Fruit fly (Drosophila melanogaster): ENCODE measurements around the gene chas.

Gene chas

DNA sequence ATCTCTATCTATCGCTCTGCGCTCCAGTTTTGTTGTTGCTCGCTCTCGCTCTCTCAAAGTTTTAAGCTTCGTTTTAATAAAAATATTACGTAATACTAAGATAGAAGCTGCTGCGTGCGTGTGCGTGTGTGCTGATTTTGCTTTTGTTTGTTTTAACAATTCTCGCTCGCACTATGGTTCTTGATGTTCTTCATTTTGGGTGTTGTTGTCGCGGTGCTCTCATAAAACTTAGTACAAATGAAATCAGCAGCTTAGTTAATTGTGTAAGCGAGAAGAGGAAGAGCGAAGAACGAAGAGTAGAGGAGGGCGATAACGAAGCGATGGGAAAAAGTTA is 39.4 kb downstream of the chas start (continued):
- TF ChIP-seq jigr1 (GFP tag; IDR thresholded peaks at IDR 0.05) = no peak
- peak; percentile 51 for TF ChIP-seq Med (GFP tag)
- TF ChIP-seq HmgZ (tag; optimal IDR thresholded peaks at IDR 0.05) = peak; percentile 24
- no peak for TF ChIP-seq Fer3 (tag; optimal IDR thresholded peaks at IDR 0.05)
- TF ChIP-seq gro (GFP tag; optimal IDR thresholded peaks at IDR 0.05) = no peak

DNA sequence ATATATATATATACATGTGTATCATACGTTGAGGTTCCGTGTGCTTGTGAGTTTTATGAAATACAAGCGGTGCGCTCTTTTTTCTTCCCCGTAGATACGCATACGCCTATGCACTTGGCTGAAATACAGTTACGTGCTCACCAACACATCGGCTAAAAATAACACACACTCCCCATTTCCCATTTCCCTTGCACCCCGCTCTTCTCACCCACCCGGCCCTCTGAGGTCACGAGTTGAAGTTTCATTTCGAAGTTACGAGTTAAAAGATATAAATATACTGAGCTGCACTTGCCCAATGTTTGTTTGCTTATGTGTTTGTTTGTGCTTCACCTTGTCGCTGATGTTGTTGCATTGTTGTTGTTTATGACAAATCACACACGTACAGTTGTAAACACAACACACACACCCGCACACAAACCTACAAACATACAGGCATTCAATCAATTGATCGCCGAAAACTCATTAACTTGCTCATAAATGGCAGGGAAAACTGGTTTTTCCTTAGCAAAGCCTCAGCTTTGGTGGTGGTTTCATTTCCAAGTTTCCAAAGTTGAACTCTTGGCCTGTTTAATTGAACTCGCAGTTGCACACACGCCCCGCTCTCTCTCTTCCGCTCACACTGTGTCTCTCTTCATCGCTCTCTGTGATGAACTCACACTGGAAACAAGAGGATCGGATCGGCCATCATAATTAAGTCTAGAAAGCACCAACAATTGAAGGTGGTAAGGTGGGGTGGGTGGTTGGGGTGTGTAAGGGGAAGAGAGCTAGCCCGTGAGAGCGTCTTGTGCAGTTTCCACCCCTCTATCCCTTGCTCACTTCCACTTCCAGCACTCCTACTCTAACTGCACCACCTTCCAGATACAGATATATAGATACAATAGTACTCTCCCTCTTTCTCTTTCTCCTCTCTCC is 40.1 kb downstream of the chas start:
- TF ChIP-seq Mrtf (GFP tag; IDR thresholded peaks at IDR 0.05) (no peak), CG4328 (GFP tag; optimal IDR thresholded peaks at IDR 0.05) (no peak), CG9817 (tag; optimal IDR thresholded peaks at IDR 0.05) (no peak), Fer2 (tag; optimal IDR thresholded peaks at IDR 0.05) (no peak), CG2712 (tag; optimal IDR thresholded peaks at IDR 0.05) (no peak), BtbVII (GFP tag; optimal IDR thresholded peaks at IDR 0.05) (peak; percentile 31), hkb (optimal IDR thresholded peaks at IDR 0.05) (no peak), hkb (GFP tag; IDR thresholded peaks at IDR 0.05) (peak; percentile 6; the same call in 1 of the 2 replicates), phol (tag; optimal IDR thresholded peaks at IDR 0.05) (no peak), CG1233 (GFP tag; optimal IDR thresholded peaks at IDR 0.05) (no peak), ro (GFP tag; IDR thresholded peaks at IDR 0.05) (no peak), CG7745 (tag; optimal IDR thresholded peaks at IDR 0.05) (no peak), dpn (GFP tag; optimal IDR thresholded peaks at IDR 0.05) (no peak), CG34422 (GFP tag; IDR thresholded peaks at IDR 0.05) (no peak), crol (GFP tag; IDR thresholded peaks at IDR 0.05) (peak; percentile 92), Gug (GFP tag; IDR thresholded peaks at IDR 0.05) (no peak), so (GFP tag; IDR thresholded peaks at IDR 0.05) (0 out of 3 replicates have a peak, but pooled peaks have one; percentile 32), slbo (GFP tag; IDR thresholded peaks at IDR 0.05) (no peak), CG15269 (tag; optimal IDR thresholded peaks at IDR 0.05) (no peak), CG2202 (tag; optimal IDR thresholded peaks at IDR 0.05) (no peak), fru (optimal IDR thresholded peaks at IDR 0.05) (no peak), H15 (GFP tag; IDR thresholded peaks at IDR 0.05) (no peak), HLH54F (GFP tag; optimal IDR thresholded peaks at IDR 0.05) (no peak), exex (tag; optimal IDR thresholded peaks at IDR 0.05) (no peak), Chrac-16 (GFP tag; optimal IDR thresholded peaks at IDR 0.05) (no peak), CG12744 (GFP tag; optimal IDR thresholded peaks at IDR 0.05) (no peak), Trl (optimal IDR thresholded peaks at IDR 0.05) (peak; percentile 86 to 94), Trl (GFP tag; optimal IDR thresholded peaks at IDR 0.05) (no peak), H2.0 (GFP tag; IDR thresholded peaks at IDR 0.05) (no peak), lab (GFP tag; optimal IDR thresholded peaks at IDR 0.05) (peak; percentile 34), CG18619 (GFP tag; optimal IDR thresholded peaks at IDR 0.05) (no peak), CG34224 (GFP tag; IDR thresholded peaks at IDR 0.05; ENCODE audit: partially characterized antibody) (no peak), Lim3 (GFP tag; IDR thresholded peaks at IDR 0.05) (no peak), her (GFP tag; optimal IDR thresholded peaks at IDR 0.05) (no peak), ac (GFP tag; optimal IDR thresholded peaks at IDR 0.05) (no peak), MTF-1 (GFP tag; optimal IDR thresholded peaks at IDR 0.05; ENCODE audit: borderline replicate concordance) (no peak), sc (optimal IDR thresholded peaks at IDR 0.05) (no peak), sc (GFP tag; optimal IDR thresholded peaks at IDR 0.05) (no peak), Nf-YA (GFP tag; IDR thresholded peaks at IDR 0.05) (no peak), cg (GFP tag; optimal IDR thresholded peaks at IDR 0.05) (peak; percentile 74), CoRest (tag; optimal IDR thresholded peaks at IDR 0.05) (no peak), Oaz (GFP tag; IDR thresholded peaks at IDR 0.05) (no peak), CG14667 (GFP tag; IDR thresholded peaks at IDR 0.05) (no peak), org-1 (GFP tag; optimal IDR thresholded peaks at IDR 0.05) (no peak), Atf6 (GFP tag; IDR thresholded peaks at IDR 0.05) (no peak)

All from whole organism, embryonic.